Worm (Caenorhabditis elegans) whole organism, L4/young adult: Measurements from ENCODE around the gene F54D5.17.

Experiments used
- W03F9.2 ChIP-seq: fragments of 150-350 bp; optimal IDR thresholded peaks from 2 replicates; lab custom pipeline; 2014; ENCODE audit warnings: missing biosample characterization, missing genetic modification characterization
- dao-5 ChIP-seq: sonication (generic microtip); optimal IDR thresholded peaks from 2 replicates; lab custom pipeline; 2016; ENCODE audit warnings: missing genotype, missing genetic modification characterization, moderate library complexity, missing compliant biosample characterization
- him-1 ChIP-seq: sonication (generic microtip); optimal IDR thresholded peaks from 2 replicates; lab custom pipeline; 2016; ENCODE audit warnings: missing genotype, missing genetic modification reagents, missing genetic modification characterization, missing compliant biosample characterization

Gene F54D5.17

ce11 chrII:11569213-11569868 lies 12.9 kb downstream of the F54D5.17 start, which contains the start of the genes F54D5.23 and F54D5.4:
Gene F54D5.23, minus strand, starts transcription at chrII:11569287.
Gene F54D5.4, plus strand, starts transcription at chrII:11569818.
- no peak for TF ChIP-seq him-1 (tag; lab: Kevin White, UChicago)
- TF ChIP-seq dao-5 (tag; lab: Kevin White, UChicago): no peak
- no peak for TF ChIP-seq W03F9.2

- TF ChIP-seq dao-5 (tag; lab: Kevin White, UChicago) (no peak), W03F9.2 (no peak), him-1 (tag; lab: Kevin White, UChicago) (no peak)
These were observed 14.9 kb downstream of the F54D5.17 start, which contains the start of gene F54D5.3 for ce11 chrII:11571260-11571854. Gene F54D5.3, plus strand, starts transcription at chrII:11571805.

DNA sequence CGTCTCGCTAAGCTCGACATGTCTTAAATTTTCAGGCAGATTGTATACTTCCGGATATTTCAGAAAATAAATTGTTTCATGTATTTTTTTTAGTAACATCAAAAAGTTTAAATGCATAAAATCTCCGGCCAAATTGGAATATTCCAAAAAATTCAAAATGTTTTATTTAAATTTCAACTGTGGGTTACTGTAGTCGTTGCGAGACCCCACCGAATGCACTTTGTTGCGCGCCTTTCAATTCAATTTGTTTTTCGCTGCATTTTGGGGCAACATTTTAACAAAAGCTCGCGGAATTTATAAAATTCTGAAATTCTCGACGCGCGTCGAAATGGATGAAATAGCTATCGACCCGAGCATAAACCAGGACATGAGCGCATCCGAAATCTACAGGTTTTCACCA lies 16.5 kb downstream of the F54D5.17 start, which contains the start of gene F54D5.2:
TSS of gene F54D5.2 (plus strand) at position 237 of the 400 bp plus-strand sequence.
- TF ChIP-seq W03F9.2: no peak
- TF ChIP-seq dao-5 (tag; lab: Kevin White, UChicago): no peak
- TF ChIP-seq him-1 (tag; lab: Kevin White, UChicago): no peak

DNA sequence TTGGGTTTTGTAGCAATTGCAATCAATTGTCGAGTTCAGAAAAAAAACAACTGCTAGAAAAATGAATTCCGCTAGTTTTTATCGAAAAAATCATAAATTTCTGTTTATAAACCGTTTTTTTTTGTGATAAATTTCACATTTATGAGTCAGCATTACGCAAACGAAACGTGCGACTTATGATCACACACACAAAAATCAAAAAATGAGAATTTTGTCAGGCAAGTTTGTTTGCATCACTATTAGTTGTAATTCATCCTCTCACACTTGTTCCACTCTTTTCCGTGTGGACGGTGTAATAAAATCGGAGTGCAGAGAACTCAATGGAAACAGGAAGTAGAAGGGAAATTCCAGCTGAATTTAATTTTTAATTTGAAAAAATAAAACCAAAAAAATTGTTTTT lies 21.0 kb downstream of the F54D5.17 start, which contains the start of gene pcs-1:
TSS of gene pcs-1 (minus strand) at position 344 of the 400 bp plus-strand sequence.
- TF ChIP-seq him-1 (tag; lab: Kevin White, UChicago) (no peak), W03F9.2 (no peak), dao-5 (tag; lab: Kevin White, UChicago) (no peak)

DNA sequence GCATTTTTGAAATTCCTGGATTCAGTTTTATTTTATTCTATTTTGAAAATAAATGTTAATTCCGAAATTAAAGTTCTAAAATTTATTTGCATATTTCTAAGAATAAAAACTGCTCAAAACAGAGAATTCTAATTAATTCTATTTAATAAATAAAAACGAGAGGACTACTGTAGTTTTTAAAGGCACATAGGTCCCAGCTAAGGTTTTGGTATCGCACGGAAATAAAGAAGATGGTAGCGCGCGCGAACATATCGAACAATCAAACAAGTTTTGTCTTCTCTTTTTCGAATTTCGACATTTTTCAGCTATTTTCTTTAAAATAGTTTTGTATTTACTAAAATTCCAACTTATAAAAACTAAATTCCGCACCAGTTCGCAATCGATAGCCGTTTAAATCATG lies 21.4 kb downstream of the F54D5.17 start:
- TF ChIP-seq W03F9.2: no peak
- TF ChIP-seq him-1 (tag; lab: Kevin White, UChicago): no peak
- TF ChIP-seq dao-5 (tag; lab: Kevin White, UChicago): no peak

- no peak for TF ChIP-seq dao-5 (tag; lab: Kevin White, UChicago)
- TF ChIP-seq him-1 (tag; lab: Kevin White, UChicago): no peak
- no peak for TF ChIP-seq W03F9.2
These were observed 21.9 kb downstream of the F54D5.17 start, which contains the start of gene smc-6 for ce11 chrII:11578327-11578726. Gene smc-6, plus strand, starts transcription at chrII:11578716.

DNA sequence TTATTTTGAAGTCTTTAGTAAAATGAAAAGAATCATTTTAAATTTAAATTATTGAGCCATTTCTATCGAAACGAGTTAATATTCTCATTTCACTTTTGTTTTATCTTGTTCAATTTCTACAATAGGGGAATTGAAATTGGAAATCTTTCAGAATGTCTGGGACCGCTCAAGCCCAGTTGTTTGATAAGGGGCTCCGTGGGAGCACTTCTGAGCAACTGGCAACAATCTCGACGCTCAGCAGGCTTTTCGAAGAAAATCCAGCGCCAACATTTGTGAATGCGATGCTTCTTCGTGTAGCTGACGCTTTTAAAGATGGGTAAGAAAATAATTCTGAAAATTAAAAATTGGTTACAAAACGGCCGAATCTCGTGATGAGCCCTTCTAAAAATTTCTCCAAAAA lies 26.3 kb downstream of the F54D5.17 start, which contains the start of gene ints-7:
TSS of gene ints-7 (plus strand) at position 152 of the 400 bp plus-strand sequence.
- no peak for TF ChIP-seq dao-5 (tag; lab: Kevin White, UChicago)
- no peak for TF ChIP-seq him-1 (tag; lab: Kevin White, UChicago)
- no peak for TF ChIP-seq W03F9.2

ce11 chrII:11588304-11588703 lies 31.9 kb downstream of the F54D5.17 start:
- TF ChIP-seq W03F9.2 (no peak), dao-5 (tag; lab: Kevin White, UChicago) (no peak), him-1 (tag; lab: Kevin White, UChicago) (no peak)

DNA sequence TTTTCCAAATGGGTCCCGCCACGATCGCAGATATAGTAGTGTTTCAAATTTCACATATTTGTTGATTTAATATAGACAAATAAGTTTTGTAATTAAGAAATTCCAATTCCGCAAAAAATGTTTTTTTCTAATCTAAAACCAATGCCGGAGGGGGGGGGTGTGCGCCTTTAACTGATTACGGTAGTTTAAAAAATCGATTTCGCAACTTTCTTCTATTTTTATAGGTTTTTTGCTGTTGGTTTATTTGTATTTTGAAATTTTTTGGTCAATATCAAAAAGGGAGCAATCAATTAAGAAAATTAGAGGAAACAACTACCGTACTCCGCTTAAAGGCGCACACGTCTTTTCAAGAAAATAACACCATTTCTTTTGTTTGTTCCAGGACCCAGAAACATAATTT lies 35.1 kb downstream of the F54D5.17 start:
- TF ChIP-seq W03F9.2 (no peak), him-1 (tag; lab: Kevin White, UChicago) (no peak), dao-5 (tag; lab: Kevin White, UChicago) (no peak)

DNA sequence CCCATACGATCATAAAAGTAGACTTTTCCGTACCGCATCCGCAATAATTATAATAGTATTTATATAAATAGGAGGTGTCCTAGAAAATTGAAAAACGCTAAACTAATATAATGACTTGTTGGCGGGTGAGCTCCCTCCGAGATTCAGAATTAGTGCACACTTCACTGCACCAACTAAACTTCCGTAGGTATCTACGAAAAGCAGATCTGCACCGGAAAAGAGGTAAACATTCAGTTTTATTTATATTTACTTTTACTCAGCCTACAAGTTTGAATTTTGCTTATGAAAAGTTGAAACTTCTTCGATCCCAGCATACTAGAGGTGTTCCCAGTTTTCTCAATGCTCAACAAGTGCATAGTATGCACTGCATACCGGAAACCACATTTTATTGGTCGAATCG lies 35.6 kb downstream of the F54D5.17 start, which contains the start of gene F07A11.1:
TSS of gene F07A11.1 (minus strand) at position 101 of the 400 bp plus-strand sequence.
- TF ChIP-seq dao-5 (tag; lab: Kevin White, UChicago) (no peak), him-1 (tag; lab: Kevin White, UChicago) (no peak), W03F9.2 (no peak)

- no peak for TF ChIP-seq dao-5 (tag; lab: Kevin White, UChicago)
- TF ChIP-seq him-1 (tag; lab: Kevin White, UChicago): no peak
- TF ChIP-seq W03F9.2: no peak
These were observed 39.0 kb downstream of the F54D5.17 start, which contains the start of gene gfat-1 for ce11 chrII:11595368-11595996. Gene gfat-1, minus strand, starts transcription at chrII:11595418.

- TF ChIP-seq dao-5 (tag; lab: Kevin White, UChicago) (no peak), W03F9.2 (no peak), him-1 (tag; lab: Kevin White, UChicago) (no peak)
These were observed 39.8 kb downstream of the F54D5.17 start for ce11 chrII:11596157-11596740.

DNA sequence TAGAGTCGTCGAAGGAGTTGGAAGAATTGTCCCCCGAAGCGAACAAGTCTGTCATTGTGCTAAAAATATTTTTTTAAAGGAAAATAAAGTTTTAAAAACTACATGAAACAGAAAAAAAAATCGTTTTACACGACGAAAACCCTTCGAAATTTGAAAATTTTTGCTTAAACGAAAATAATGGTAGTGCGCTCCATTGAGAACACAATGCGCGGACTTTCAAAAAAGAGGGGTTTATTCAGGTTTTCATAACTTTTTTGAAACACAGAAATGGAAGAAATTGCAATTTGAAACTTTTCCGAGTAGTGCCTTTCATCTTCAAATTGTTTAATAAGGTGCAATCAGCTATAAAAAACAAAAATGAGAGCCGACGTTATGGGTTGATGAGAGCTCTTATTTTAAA lies 43.3 kb downstream of the F54D5.17 start, which contains the start of gene npp-5:
TSS of gene npp-5 (minus strand) at position 59 of the 400 bp plus-strand sequence.
- TF ChIP-seq dao-5 (tag; lab: Kevin White, UChicago) (no peak), him-1 (tag; lab: Kevin White, UChicago) (no peak), W03F9.2 (no peak)
